Fruit fly (Drosophila melanogaster) whole organism, embryonic: ENCODE measurements around the gene CG32236.

Experiments
- Bdp1 ChIP-seq: fragments of 200-800 bp; sonication (Bioruptor generic); optimal IDR thresholded peaks from 3 replicates; lab custom pipeline; 2016; ENCODE audit warnings: missing biosample characterization, missing genetic modification characterization
- CG10543 ChIP-seq: fragments of 200-800 bp; sonication (Bioruptor generic); optimal IDR thresholded peaks from 3 replicates; lab custom pipeline; 2017; ENCODE audit warnings: missing biosample characterization, mild to moderate bottlenecking, missing genetic modification characterization, moderate library complexity
- CG12942 ChIP-seq: fragments of 200-800 bp; sonication (Bioruptor generic); optimal IDR thresholded peaks from 3 replicates; lab custom pipeline; 2016; ENCODE audit warnings: missing biosample characterization, missing genetic modification characterization
- CG14014 ChIP-seq: fragments of 200-800 bp; sonication (Bioruptor generic); IDR thresholded peaks from 2 replicates; pipeline ENCODE4 v1.3.6; 2022; ENCODE audit warnings: missing biosample characterization, missing genetic modification characterization
- CG14860 ChIP-seq: fragments of 200-800 bp; sonication (Bioruptor generic); IDR thresholded peaks from 3 replicates; pipeline ENCODE4 v1.3.6; 2022; ENCODE audit warnings: missing biosample characterization, missing genetic modification characterization; ENCODE audit not compliant: partially characterized antibody
- CG15011 ChIP-seq: fragments of 200-800 bp; sonication (Bioruptor generic); optimal IDR thresholded peaks from 3 replicates; lab custom pipeline; 2018; ENCODE audit warnings: missing biosample characterization, mild to moderate bottlenecking, missing genetic modification characterization
- CG15601 ChIP-seq: fragments of 200-800 bp; sonication (Bioruptor generic); optimal IDR thresholded peaks from 3 replicates; lab custom pipeline; 2019; ENCODE audit warnings: missing biosample characterization, mild to moderate bottlenecking, missing genetic modification characterization, moderate library complexity
- CG17186 ChIP-seq: fragments of 200-800 bp; sonication (Bioruptor generic); optimal IDR thresholded peaks from 3 replicates; lab custom pipeline; 2017; ENCODE audit warnings: missing biosample characterization, missing genetic modification reagents, missing genetic modification characterization
- CG17359 ChIP-seq: fragments of 200-800 bp; sonication (Bioruptor generic); optimal IDR thresholded peaks from 3 replicates; lab custom pipeline; 2018; ENCODE audit warnings: missing biosample characterization, mild to moderate bottlenecking, missing genetic modification characterization, moderate library complexity
- CG31441 ChIP-seq: fragments of 200-800 bp; sonication (Bioruptor generic); IDR thresholded peaks from 2 replicates; pipeline ENCODE4 v1.3.6; 2022; ENCODE audit warnings: missing biosample characterization, missing genetic modification characterization
- CG3163 ChIP-seq: fragments of 200-800 bp; sonication (Bioruptor generic); optimal IDR thresholded peaks from 3 replicates; lab custom pipeline; 2016; ENCODE audit warnings: missing biosample characterization, missing genetic modification characterization
- CG32532 ChIP-seq: fragments of 200-800 bp; sonication (Bioruptor generic); IDR thresholded peaks from 2 replicates; pipeline ENCODE4 v1.3.6; 2022; ENCODE audit warnings: missing biosample characterization, missing genetic modification characterization
- CG34376 ChIP-seq: fragments of 200-800 bp; sonication (Bioruptor generic); optimal IDR thresholded peaks from 2 replicates; lab custom pipeline; 2018; ENCODE audit warnings: missing biosample characterization, mild to moderate bottlenecking, missing genetic modification characterization
- CG3726 ChIP-seq: fragments of 200-800 bp; sonication (Bioruptor generic); IDR thresholded peaks from 3 replicates; pipeline ENCODE4, ENCODE4 v1.3.6; 2022; ENCODE audit warnings: missing biosample characterization, missing genetic modification characterization
- CG4360 ChIP-seq: fragments of 200-800 bp; sonication (Bioruptor generic); IDR thresholded peaks from 2 replicates; pipeline ENCODE4 v1.3.6; 2022; ENCODE audit warnings: missing biosample characterization, missing genetic modification characterization
- CG4730 ChIP-seq: fragments of 200-800 bp; sonication (Bioruptor generic); IDR thresholded peaks from 2 replicates; pipeline ENCODE4 v1.3.6; 2022; ENCODE audit warnings: missing biosample characterization, missing genetic modification characterization
- CG5245 ChIP-seq: fragments of 200-800 bp; sonication (Bioruptor generic); optimal IDR thresholded peaks from 3 replicates; lab custom pipeline; 2016; ENCODE audit warnings: missing biosample characterization, missing genetic modification characterization
- CG6254 ChIP-seq: fragments of 200-800 bp; sonication (Bioruptor generic); optimal IDR thresholded peaks from 3 replicates; lab custom pipeline; 2017; ENCODE audit warnings: mild to moderate bottlenecking, missing biosample characterization, missing genetic modification reagents, missing genetic modification characterization
- CG6791 ChIP-seq: fragments of 200-800 bp; sonication (Bioruptor generic); IDR thresholded peaks from 3 replicates; pipeline ENCODE4 v1.3.6; 2022; ENCODE audit warnings: missing biosample characterization, missing genetic modification characterization; ENCODE audit not compliant: partially characterized antibody
- CG7357 ChIP-seq: fragments of 200-800 bp; sonication (Bioruptor generic); IDR thresholded peaks from 3 replicates; pipeline ENCODE4 v1.3.6; 2022; ENCODE audit warnings: missing biosample characterization, missing genetic modification characterization
- Dbx ChIP-seq: fragments of 200-800 bp; sonication (Bioruptor generic); IDR thresholded peaks from 3 replicates; pipeline ENCODE4 v1.3.6; 2022; ENCODE audit warnings: missing biosample characterization, missing genetic modification characterization
- Deaf1 ChIP-seq: fragments of 200-800 bp; optimal IDR thresholded peaks from 3 replicates; lab custom pipeline; 2019; ENCODE audit warnings: missing biosample characterization, mild to moderate bottlenecking, missing genetic modification characterization, moderate library complexity
- Doc3 ChIP-seq: fragments of 200-800 bp; sonication (Bioruptor generic); IDR thresholded peaks from 3 replicates; pipeline ENCODE4 v1.3.6; 2022; ENCODE audit warnings: missing biosample characterization, missing genetic modification characterization; ENCODE audit not compliant: partially characterized antibody
- Dref ChIP-seq: fragments of 200-800 bp; sonication (Bioruptor generic); IDR thresholded peaks from 2 replicates; pipeline ENCODE4 v1.3.6; 2022; ENCODE audit warnings: missing biosample characterization, missing genetic modification characterization
- HHEX ChIP-seq: fragments of 200-800 bp; sonication (Bioruptor generic); optimal IDR thresholded peaks from 3 replicates; lab custom pipeline; 2017; ENCODE audit warnings: missing biosample characterization, mild to moderate bottlenecking, missing genetic modification characterization, missing genetic modification reagents
- HLH3B ChIP-seq: fragments of 200-800 bp; sonication (Bioruptor generic); IDR thresholded peaks from 2 replicates; pipeline ENCODE4 v1.3.6; 2022; ENCODE audit warnings: missing biosample characterization, missing genetic modification characterization
- Oaz ChIP-seq: fragments of 200-800 bp; sonication (Bioruptor generic); IDR thresholded peaks from 2 replicates; pipeline ENCODE4 v1.3.6; 2022; ENCODE audit warnings: missing biosample characterization, missing genetic modification characterization
- Scr ChIP-seq: fragments of 200-800 bp; sonication (Bioruptor generic); IDR thresholded peaks from 2 replicates; pipeline ENCODE4 v1.3.6; 2022; ENCODE audit warnings: missing biosample characterization, missing genetic modification characterization; ENCODE audit not compliant: partially characterized antibody
- Sry-β ChIP-seq: fragments of 200-800 bp; sonication (Bioruptor generic); optimal IDR thresholded peaks from 2 replicates; lab custom pipeline; 2018; ENCODE audit warnings: missing biosample characterization, mild to moderate bottlenecking, missing genetic modification characterization, moderate library complexity
- Tbp ChIP-seq: fragments of >200 bp; optimal IDR thresholded peaks from 2 replicates; lab custom pipeline; 2018; ENCODE audit warnings: missing biosample characterization, missing genetic modification characterization
- Xrp1 ChIP-seq: fragments of 200-800 bp; sonication (Bioruptor generic); IDR thresholded peaks from 2 replicates; pipeline ENCODE4 v1.3.6; 2022; ENCODE audit warnings: missing biosample characterization, missing genetic modification characterization
- YL-1 ChIP-seq: fragments of 200-800 bp; sonication (Bioruptor generic); optimal IDR thresholded peaks from 3 replicates; lab custom pipeline; 2017; ENCODE audit warnings: missing biosample characterization, mild to moderate bottlenecking, missing genetic modification characterization
- ac ChIP-seq: fragments of 200-800 bp; sonication (Bioruptor generic); optimal IDR thresholded peaks from 3 replicates; lab custom pipeline; 2017; ENCODE audit warnings: missing biosample characterization, mild to moderate bottlenecking, missing genetic modification characterization
- ap ChIP-seq: fragments of 200-800 bp; sonication (Bioruptor generic); IDR thresholded peaks from 2 replicates; pipeline ENCODE4 v1.3.6; 2022; ENCODE audit warnings: missing biosample characterization, missing genetic modification characterization
- ase ChIP-seq: fragments of 200-800 bp; sonication (Bioruptor generic); IDR thresholded peaks from 3 replicates; pipeline ENCODE4 v1.3.6; 2022; ENCODE audit warnings: missing biosample characterization, missing genetic modification characterization
- br ChIP-seq: fragments of >200 bp; optimal IDR thresholded peaks from 2 replicates; lab custom pipeline; 2017
- bsh ChIP-seq, 2 experiments: fragments of 200-800 bp; sonication (Bioruptor generic); optimal IDR thresholded peaks; 2 replicates each; lab custom pipeline; 2017 to 2018; ENCODE audit warnings: mild to moderate bottlenecking in 2 of 2, missing biosample characterization in 2 of 2, missing genetic modification characterization in 2 of 2, moderate library complexity in 1 of 2
- cas ChIP-seq: fragments of 200-800 bp; sonication (Bioruptor generic); IDR thresholded peaks from 2 replicates; pipeline ENCODE4 v1.3.6; 2022; ENCODE audit warnings: missing biosample characterization, missing genetic modification characterization
- da ChIP-seq: fragments of 200-800 bp; sonication (Bioruptor generic); optimal IDR thresholded peaks from 2 replicates; lab custom pipeline; 2016; ENCODE audit warnings: missing biosample characterization, missing genetic modification characterization
- dmrt99B ChIP-seq: fragments of 200-800 bp; sonication (Bioruptor generic); optimal IDR thresholded peaks from 2 replicates; lab custom pipeline; 2018; ENCODE audit warnings: missing biosample characterization, mild to moderate bottlenecking, missing genetic modification characterization, moderate library complexity
- dysf ChIP-seq: fragments of 200-800 bp; sonication (Bioruptor generic); IDR thresholded peaks from 3 replicates; pipeline ENCODE4 v1.3.6; 2022; ENCODE audit warnings: missing biosample characterization, missing genetic modification characterization
- en ChIP-seq: fragments of 200-800 bp; sonication (Bioruptor generic); optimal IDR thresholded peaks from 2 replicates; lab custom pipeline; 2016; ENCODE audit warnings: missing biosample characterization, missing genetic modification characterization
- grau ChIP-seq: fragments of 200-800 bp; optimal IDR thresholded peaks from 3 replicates; lab custom pipeline; 2019; ENCODE audit warnings: missing biosample characterization, mild to moderate bottlenecking, missing genetic modification characterization, moderate library complexity
- ranshi ChIP-seq: fragments of 200-800 bp; sonication (Bioruptor generic); IDR thresholded peaks from 2 replicates; pipeline ENCODE4 v1.3.6; 2022; ENCODE audit warnings: missing biosample characterization, missing genetic modification characterization
- sc ChIP-seq, 3 experiments: fragments of >200 bp in 2 of 3; fragments of 200-800 bp in 1 of 3; sonication (Bioruptor generic) in 1 of 3; optimal IDR thresholded peaks; 2 replicates in 2 of 3; 3 replicates in 1 of 3; lab custom pipeline; 2017; ENCODE audit warnings: mild to moderate bottlenecking in 1 of 3, missing biosample characterization in 1 of 3, missing genetic modification characterization in 1 of 3, missing genetic modification reagents in 1 of 3
- ssp ChIP-seq: fragments of 200-800 bp; sonication (Bioruptor generic); IDR thresholded peaks from 2 replicates; pipeline ENCODE4 v1.3.6; 2022; ENCODE audit warnings: missing biosample characterization, missing genetic modification characterization
- tio ChIP-seq: fragments of 200-800 bp; sonication (Bioruptor generic); optimal IDR thresholded peaks from 2 replicates; lab custom pipeline; 2017; ENCODE audit warnings: missing biosample characterization, missing genetic modification characterization, inconsistent platforms
- trh ChIP-seq: fragments of 200-800 bp; sonication (Bioruptor generic); optimal IDR thresholded peaks from 2 replicates; lab custom pipeline; 2016; ENCODE audit warnings: missing biosample characterization, missing genetic modification characterization
- vnd ChIP-seq: fragments of 200-800 bp; sonication (Bioruptor generic); IDR thresholded peaks from 3 replicates; pipeline ENCODE4 v1.3.6; 2022; ENCODE audit warnings: missing biosample characterization, missing genetic modification characterization; ENCODE audit not compliant: partially characterized antibody
- wdn ChIP-seq: fragments of 200-800 bp; sonication (Bioruptor generic); IDR thresholded peaks from 2 replicates; pipeline ENCODE4 v1.3.6; 2022; ENCODE audit warnings: missing biosample characterization, missing genetic modification characterization
- wek ChIP-seq: fragments of 200-800 bp; sonication (Bioruptor generic); optimal IDR thresholded peaks from 3 replicates; lab custom pipeline; 2018; ENCODE audit warnings: missing biosample characterization, mild to moderate bottlenecking, missing genetic modification characterization, moderate library complexity

CG32236 gene

DNA sequence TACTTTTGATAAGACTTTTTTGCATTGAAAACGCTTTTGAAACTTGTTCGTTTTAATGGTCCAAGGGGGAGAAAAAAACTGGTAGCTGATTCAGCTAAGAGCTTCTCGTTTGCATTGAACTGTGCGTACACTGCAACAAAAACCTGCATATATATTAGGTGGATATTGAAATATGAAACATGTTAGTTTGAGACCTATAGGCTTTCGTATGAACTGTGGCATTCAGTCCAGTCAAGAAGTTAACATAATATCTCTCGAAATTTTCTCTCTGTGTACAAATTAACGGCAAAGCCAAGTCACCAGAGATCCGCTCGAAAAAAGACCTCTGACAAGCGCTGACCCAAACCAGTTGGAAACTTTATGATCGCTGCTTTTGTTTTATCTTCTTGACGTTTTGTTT, 30.8 kb upstream of the CG32236 start (continued):
- TF ChIP-seq CG15601 (tag; lab: Kevin White, UChicago) (peak; percentile 66), CG14014 (GFP tag; lab: Robert Waterston, UW) (peak; percentile 89), ap (GFP tag; lab: Robert Waterston, UW) (peak; percentile 75), CG31441 (peak; percentile 76), HLH3B (GFP tag; lab: Robert Waterston, UW) (peak; percentile 88), ase (GFP tag; lab: Robert Waterston, UW) (peak; percentile 82), CG15011 (peak; percentile 65), CG17186 (GFP tag; lab: Kevin White, UChicago) (peak; percentile 10), HHEX (GFP tag; lab: Kevin White, UChicago) (peak; percentile 83), dysf (peak; percentile 90), CG6254 (peak; percentile 70), ac (GFP tag; lab: Kevin White, UChicago) (no peak), Tbp (GFP tag; lab: Kevin White, UChicago) (no peak), br (no peak), ssp (GFP tag; lab: Robert Waterston, UW) (peak; percentile 56), YL-1 (peak; percentile 32), ranshi (peak; percentile 88), grau (tag; lab: Kevin White, UChicago) (peak; percentile 85), trh (GFP tag; lab: Kevin White, UChicago) (peak; percentile 60), vnd (GFP tag; lab: Robert Waterston, UW) (no peak), CG3163 (GFP tag; lab: Kevin White, UChicago) (peak; percentile 65), Dbx (GFP tag; lab: Robert Waterston, UW) (peak; percentile 88), CG12942 (GFP tag; lab: Kevin White, UChicago) (peak; percentile 66), CG34376 (GFP tag; lab: Kevin White, UChicago) (peak; percentile 38), CG5245 (GFP tag; lab: Kevin White, UChicago) (peak; percentile 79), da (GFP tag; lab: Kevin White, UChicago) (peak; percentile 51), CG10543 (GFP tag; lab: Kevin White, UChicago) (no peak), Bdp1 (GFP tag; lab: Kevin White, UChicago) (peak; percentile 75), CG4730 (GFP tag; lab: Robert Waterston, UW) (peak; percentile 72), Doc3 (GFP tag; lab: Robert Waterston, UW) (no peak), Oaz (GFP tag; lab: Robert Waterston, UW) (peak; percentile 87), CG17359 (tag; lab: Kevin White, UChicago) (peak; percentile 86), Sry-β (GFP tag; lab: Kevin White, UChicago) (no peak), cas (GFP tag; lab: Robert Waterston, UW) (peak; percentile 58; the same call in 1 of the 2 replicates), Xrp1 (peak; percentile 85), tio (GFP tag; lab: Kevin White, UChicago) (peak; percentile 62), CG6791 (GFP tag; lab: Robert Waterston, UW) (0 out of 3 replicates have a peak, but pooled peaks have one; percentile 11), bsh (GFP tag; optimal IDR thresholded peaks at IDR 0.05; lab: Kevin White, UChicago) (peak; percentile 8 to 89), CG7357 (GFP tag; lab: Robert Waterston, UW) (peak; percentile 76), Scr (GFP tag; lab: Robert Waterston, UW) (no peak), wdn (GFP tag; lab: Robert Waterston, UW) (peak; percentile 81), dmrt99B (tag; lab: Kevin White, UChicago) (peak; percentile 88), wek (GFP tag; lab: Kevin White, UChicago) (peak; percentile 53), sc (optimal IDR thresholded peaks at IDR 0.05; lab: Kevin White, UChicago) (no peak), sc (GFP tag; optimal IDR thresholded peaks at IDR 0.05; lab: Kevin White, UChicago) (peak; percentile 45), en (GFP tag; lab: Kevin White, UChicago) (peak; percentile 67), CG3726 (GFP tag; lab: Robert Waterston, UW) (peak; percentile 68), CG14860 (GFP tag; lab: Robert Waterston, UW) (no peak), CG32532 (GFP tag; lab: Robert Waterston, UW) (peak; percentile 89), Dref (GFP tag; lab: Robert Waterston, UW) (0 out of 2 replicates have a peak, but pooled peaks have one; percentile 19), CG4360 (GFP tag; lab: Robert Waterston, UW) (peak; percentile 54; the same call in 1 of the 2 replicates), Deaf1 (tag; lab: Kevin White, UChicago) (peak; percentile 53)
